Fruit fly (Drosophila melanogaster) whole organism, embryonic: ENCODE data around the gene CycB3.

Source experiments
- ATbp ChIP-seq: fragments of 200-800 bp; sonication (Bioruptor generic); optimal IDR thresholded peaks from 2 replicates; lab custom pipeline; 2017; ENCODE audit warnings: missing biosample characterization, mild to moderate bottlenecking, missing genetic modification characterization, missing genetic modification reagents
- Abd-B ChIP-seq: fragments of 200-800 bp; sonication (Bioruptor generic); optimal IDR thresholded peaks from 2 replicates; lab custom pipeline; 2018; ENCODE audit warnings: missing biosample characterization, mild to moderate bottlenecking, missing genetic modification characterization, moderate library complexity
- Atf3 ChIP-seq: fragments of 200-800 bp; sonication (Bioruptor generic); optimal IDR thresholded peaks from 3 replicates; lab custom pipeline; 2016; ENCODE audit warnings: missing biosample characterization, missing genetic modification characterization
- CG1024 ChIP-seq: fragments of 200-800 bp; sonication (Bioruptor generic); IDR thresholded peaks from 2 replicates; pipeline ENCODE4 v1.3.6; 2022; ENCODE audit warnings: missing biosample characterization, missing genetic modification characterization
- CG11093 ChIP-seq: fragments of 200-800 bp; sonication (Bioruptor generic); IDR thresholded peaks from 3 replicates; pipeline ENCODE4 v1.3.6; 2022; ENCODE audit warnings: missing biosample characterization, missing genetic modification characterization
- CG11504 ChIP-seq: fragments of 200-800 bp; sonication (Bioruptor generic); optimal IDR thresholded peaks from 3 replicates; lab custom pipeline; 2019; ENCODE audit warnings: missing biosample characterization, mild to moderate bottlenecking, missing genetic modification characterization, moderate library complexity
- CG12942 ChIP-seq: fragments of 200-800 bp; sonication (Bioruptor generic); optimal IDR thresholded peaks from 3 replicates; lab custom pipeline; 2016; ENCODE audit warnings: missing biosample characterization, missing genetic modification characterization
- CG13624 ChIP-seq: fragments of 200-800 bp; sonication (Bioruptor generic); optimal IDR thresholded peaks from 2 replicates; lab custom pipeline; 2016; ENCODE audit warnings: missing biosample characterization, missing genetic modification characterization
- CG1529 ChIP-seq: fragments of 200-800 bp; sonication (Bioruptor generic); optimal IDR thresholded peaks from 3 replicates; lab custom pipeline; 2018; ENCODE audit warnings: missing biosample characterization, missing genetic modification characterization
- CG15696 ChIP-seq: fragments of 200-800 bp; sonication (Bioruptor generic); optimal IDR thresholded peaks from 2 replicates; lab custom pipeline; 2019; ENCODE audit warnings: missing biosample characterization, mild to moderate bottlenecking, missing genetic modification characterization, moderate library complexity
- CG1792 ChIP-seq: fragments of 200-800 bp; sonication (Bioruptor generic); optimal IDR thresholded peaks from 2 replicates; lab custom pipeline; 2016; ENCODE audit warnings: missing biosample characterization, missing genetic modification characterization
- CG1832 ChIP-seq: fragments of 200-800 bp; sonication (Bioruptor generic); optimal IDR thresholded peaks from 2 replicates; lab custom pipeline; 2017; ENCODE audit warnings: missing biosample characterization, mild to moderate bottlenecking, missing genetic modification characterization, inconsistent platforms
- CG2116 ChIP-seq: fragments of 200-800 bp; sonication (Bioruptor generic); optimal IDR thresholded peaks from 3 replicates; lab custom pipeline; 2018; ENCODE audit warnings: missing biosample characterization, mild to moderate bottlenecking, missing genetic modification characterization
- CG2712 ChIP-seq: fragments of 200-800 bp; optimal IDR thresholded peaks from 3 replicates; lab custom pipeline; 2019; ENCODE audit warnings: missing biosample characterization, mild to moderate bottlenecking, missing genetic modification characterization, moderate library complexity
- CG30020 ChIP-seq: fragments of 200-800 bp; optimal IDR thresholded peaks from 2 replicates; lab custom pipeline; 2019; ENCODE audit warnings: missing biosample characterization, mild to moderate bottlenecking, missing genetic modification characterization, moderate library complexity
- CG30431 ChIP-seq: fragments of 200-800 bp; sonication (Bioruptor generic); optimal IDR thresholded peaks from 2 replicates; lab custom pipeline; 2017; ENCODE audit warnings: missing biosample characterization, missing genetic modification characterization
- CG3726 ChIP-seq: fragments of 200-800 bp; sonication (Bioruptor generic); IDR thresholded peaks from 3 replicates; pipeline ENCODE4, ENCODE4 v1.3.6; 2022; ENCODE audit warnings: missing biosample characterization, missing genetic modification characterization
- CG4360 ChIP-seq: fragments of 200-800 bp; sonication (Bioruptor generic); IDR thresholded peaks from 2 replicates; pipeline ENCODE4 v1.3.6; 2022; ENCODE audit warnings: missing biosample characterization, missing genetic modification characterization
- CG8089 ChIP-seq: fragments of 200-800 bp; sonication (Bioruptor generic); optimal IDR thresholded peaks from 3 replicates; lab custom pipeline; 2016; ENCODE audit warnings: missing biosample characterization, missing genetic modification characterization
- Dip3 ChIP-seq: fragments of 200-800 bp; sonication (Bioruptor generic); optimal IDR thresholded peaks from 3 replicates; lab custom pipeline; 2016; ENCODE audit warnings: missing biosample characterization, missing genetic modification characterization
- Dref ChIP-seq: fragments of 200-800 bp; sonication (Bioruptor generic); IDR thresholded peaks from 2 replicates; pipeline ENCODE4 v1.3.6; 2022; ENCODE audit warnings: missing biosample characterization, missing genetic modification characterization
- Fer1 ChIP-seq: fragments of 200-800 bp; sonication (Bioruptor generic); optimal IDR thresholded peaks from 2 replicates; lab custom pipeline; 2017; ENCODE audit warnings: missing biosample characterization, mild to moderate bottlenecking, missing genetic modification characterization
- Gug ChIP-seq: fragments of 200-800 bp; sonication (Bioruptor generic); IDR thresholded peaks from 4 replicates; pipeline ENCODE4 v1.3.6; 2022; ENCODE audit warnings: missing biosample characterization, missing genetic modification characterization
- Nf-YA ChIP-seq: fragments of 200-800 bp; sonication (Bioruptor generic); IDR thresholded peaks from 2 replicates; pipeline ENCODE4 v1.3.6; 2022; ENCODE audit warnings: missing biosample characterization, missing genetic modification characterization
- Sox100B ChIP-seq: fragments of 200-800 bp; sonication (Bioruptor generic); optimal IDR thresholded peaks from 3 replicates; lab custom pipeline; 2018; ENCODE audit warnings: missing biosample characterization, mild to moderate bottlenecking, missing genetic modification characterization
- bigmax ChIP-seq: fragments of 200-800 bp; sonication (Bioruptor generic); optimal IDR thresholded peaks from 2 replicates; lab custom pipeline; 2018; ENCODE audit warnings: missing biosample characterization, mild to moderate bottlenecking, missing genetic modification characterization
- bowl ChIP-seq: fragments of 200-800 bp; sonication (Bioruptor generic); IDR thresholded peaks from 2 replicates; pipeline ENCODE4 v1.3.6; 2022; ENCODE audit warnings: missing biosample characterization, missing genetic modification characterization
- btn ChIP-seq: fragments of 200-800 bp; sonication (Bioruptor generic); optimal IDR thresholded peaks from 2 replicates; lab custom pipeline; 2016; ENCODE audit warnings: missing biosample characterization, missing genetic modification characterization
- exex ChIP-seq: fragments of 200-800 bp; sonication (Bioruptor generic); optimal IDR thresholded peaks from 4 replicates; lab custom pipeline; 2018; ENCODE audit warnings: missing biosample characterization, mild to moderate bottlenecking, missing genetic modification characterization, moderate library complexity
- gcm2 ChIP-seq: fragments of 200-800 bp; sonication (Bioruptor generic); optimal IDR thresholded peaks from 2 replicates; lab custom pipeline; 2016; ENCODE audit warnings: missing biosample characterization, missing genetic modification characterization
- grn ChIP-seq: fragments of 200-800 bp; sonication (Bioruptor generic); optimal IDR thresholded peaks from 3 replicates; lab custom pipeline; 2017; ENCODE audit warnings: missing biosample characterization, missing genetic modification characterization
- gsb ChIP-seq: fragments of 200-800 bp; sonication (Bioruptor generic); IDR thresholded peaks from 2 replicates; pipeline ENCODE4 v1.3.6; 2022; ENCODE audit warnings: missing biosample characterization, missing genetic modification characterization
- kay ChIP-seq: fragments of 200-800 bp; sonication (Bioruptor generic); optimal IDR thresholded peaks from 2 replicates; lab custom pipeline; 2016; ENCODE audit warnings: missing biosample characterization, missing genetic modification characterization
- lab ChIP-seq: fragments of 200-800 bp; sonication (Bioruptor generic); optimal IDR thresholded peaks from 3 replicates; lab custom pipeline; 2017; ENCODE audit warnings: missing biosample characterization, missing genetic modification characterization, mild to moderate bottlenecking, moderate library complexity, missing genetic modification reagents
- lola ChIP-seq, 3 experiments: fragments of >200 bp in 2 of 3; fragments of 200-800 bp in 1 of 3; sonication (Bioruptor generic) in 1 of 3; optimal IDR thresholded peaks; 2 replicates each; lab custom pipeline; 2017 to 2019; ENCODE audit warnings: missing biosample characterization in 3 of 3, missing genetic modification characterization in 3 of 3, mild to moderate bottlenecking in 1 of 3, moderate library complexity in 1 of 3
- lov ChIP-seq, 2 experiments: fragments of 200-800 bp in 1 of 2; fragments of >200 bp in 1 of 2; sonication (Bioruptor generic) in 1 of 2; IDR thresholded peaks in 1 of 2; optimal IDR thresholded peaks in 1 of 2; 2 replicates in 1 of 2; 3 replicates in 1 of 2; pipeline versions ENCODE4 v1.3.6 to Lab custom; 2017 to 2022; ENCODE audit warnings: missing biosample characterization in 1 of 2, missing genetic modification characterization in 1 of 2
- nerfin-1 ChIP-seq: fragments of 200-800 bp; sonication (Bioruptor generic); optimal IDR thresholded peaks from 3 replicates; lab custom pipeline; 2019; ENCODE audit warnings: missing biosample characterization, mild to moderate bottlenecking, missing genetic modification characterization, moderate library complexity
- odd ChIP-seq: fragments of 200-800 bp; sonication (Bioruptor generic); optimal IDR thresholded peaks from 2 replicates; lab custom pipeline; 2017; ENCODE audit warnings: missing biosample characterization, mild to moderate bottlenecking, missing genetic modification characterization
- otp ChIP-seq: fragments of 200-800 bp; sonication (Bioruptor generic); IDR thresholded peaks from 3 replicates; pipeline ENCODE4, ENCODE4 v1.3.6; 2022; ENCODE audit warnings: missing biosample characterization, missing genetic modification characterization
- repo ChIP-seq: fragments of 200-800 bp; sonication (Bioruptor generic); optimal IDR thresholded peaks from 2 replicates; lab custom pipeline; 2016; ENCODE audit warnings: missing biosample characterization, missing genetic modification characterization
- row ChIP-seq: fragments of 200-800 bp; sonication (Bioruptor generic); IDR thresholded peaks from 3 replicates; pipeline ENCODE4 v1.3.6; 2022; ENCODE audit warnings: missing biosample characterization, missing genetic modification characterization
- sc ChIP-seq, 3 experiments: fragments of >200 bp in 2 of 3; fragments of 200-800 bp in 1 of 3; sonication (Bioruptor generic) in 1 of 3; optimal IDR thresholded peaks; 2 replicates in 2 of 3; 3 replicates in 1 of 3; lab custom pipeline; 2017; ENCODE audit warnings: mild to moderate bottlenecking in 1 of 3, missing biosample characterization in 1 of 3, missing genetic modification characterization in 1 of 3, missing genetic modification reagents in 1 of 3
- slbo ChIP-seq: fragments of 200-800 bp; sonication (Bioruptor generic); IDR thresholded peaks from 2 replicates; pipeline ENCODE4 v1.3.6; 2022; ENCODE audit warnings: missing biosample characterization, missing genetic modification characterization
- so ChIP-seq: fragments of 200-800 bp; sonication (Bioruptor generic); IDR thresholded peaks from 3 replicates; pipeline ENCODE4 v1.3.6; 2022; ENCODE audit warnings: missing biosample characterization, missing genetic modification characterization
- stc ChIP-seq: fragments of 200-800 bp; sonication (Bioruptor generic); IDR thresholded peaks from 2 replicates; pipeline ENCODE4 v1.3.6; 2022; ENCODE audit warnings: missing biosample characterization, missing genetic modification characterization
- trem ChIP-seq: fragments of 200-800 bp; optimal IDR thresholded peaks from 3 replicates; lab custom pipeline; 2019; ENCODE audit warnings: missing biosample characterization, mild to moderate bottlenecking, missing genetic modification characterization, moderate library complexity
- tx ChIP-seq: fragments of 200-800 bp; sonication (Bioruptor generic); optimal IDR thresholded peaks from 2 replicates; lab custom pipeline; 2016; ENCODE audit warnings: missing biosample characterization, missing genetic modification characterization
- unpg ChIP-seq: fragments of 200-800 bp; sonication (Bioruptor generic); optimal IDR thresholded peaks from 3 replicates; lab custom pipeline; 2018; ENCODE audit warnings: missing biosample characterization, mild to moderate bottlenecking, missing genetic modification characterization, moderate library complexity
- vvl ChIP-seq: fragments of 200-800 bp; sonication (Bioruptor generic); IDR thresholded peaks from 2 replicates; pipeline ENCODE4 v1.3.6; 2022; ENCODE audit warnings: missing biosample characterization, missing genetic modification characterization
- wor ChIP-seq: fragments of 200-800 bp; sonication (Bioruptor generic); IDR thresholded peaks from 2 replicates; pipeline ENCODE4 v1.3.6; 2022; ENCODE audit warnings: missing biosample characterization, missing genetic modification characterization
- z ChIP-seq: fragments of 200-800 bp; sonication (Bioruptor generic); IDR thresholded peaks from 3 replicates; pipeline ENCODE4 v1.3.6; 2022; ENCODE audit warnings: missing biosample characterization, missing genetic modification characterization

CycB3 gene

dm6 chr3R:24829887-24830351, 40.7 kb downstream of the CycB3 start, which contains the start of the genes Kaz and CG43273 (continued):
- TF ChIP-seq row (GFP tag; lab: Robert Waterston, UW) (peak; percentile 94), CG1024 (GFP tag; lab: Robert Waterston, UW) (no peak), gsb (no peak), z (GFP tag; lab: Robert Waterston, UW) (no peak), Abd-B (peak; percentile 81), tx (GFP tag; lab: Kevin White, UChicago) (no peak), vvl (peak; percentile 69), CG3726 (GFP tag; lab: Robert Waterston, UW) (no peak), repo (GFP tag; lab: Kevin White, UChicago) (no peak), trem (peak; percentile 86), CG2712 (peak; percentile 70), CG8089 (GFP tag; lab: Kevin White, UChicago) (no peak), bowl (no peak), CG30431 (GFP tag; lab: Kevin White, UChicago) (no peak), so (no peak), CG1529 (GFP tag; lab: Kevin White, UChicago) (no peak), CG2116 (GFP tag; lab: Kevin White, UChicago) (peak; percentile 60), exex (no peak), CG1792 (GFP tag; lab: Kevin White, UChicago) (no peak), CG13624 (GFP tag; lab: Kevin White, UChicago) (peak; percentile 13), Sox100B (GFP tag; lab: Kevin White, UChicago) (no peak), sc (optimal IDR thresholded peaks at IDR 0.05; lab: Kevin White, UChicago) (no peak), sc (GFP tag; optimal IDR thresholded peaks at IDR 0.05; lab: Kevin White, UChicago) (no peak), ATbp (GFP tag; lab: Kevin White, UChicago) (no peak), grn (GFP tag; lab: Kevin White, UChicago) (no peak), CG30020 (peak; percentile 68), wor (GFP tag; lab: Robert Waterston, UW) (no peak), nerfin-1 (tag; lab: Kevin White, UChicago) (no peak), bigmax (GFP tag; lab: Kevin White, UChicago) (no peak), Dref (no peak), odd (GFP tag; lab: Kevin White, UChicago) (no peak), otp (GFP tag; lab: Robert Waterston, UW) (no peak), Fer1 (no peak), stc (GFP tag; lab: Robert Waterston, UW) (0 out of 2 replicates have a peak, but pooled peaks have one; percentile 11), kay (peak; percentile 26), gcm2 (GFP tag; lab: Kevin White, UChicago) (no peak), CG11093 (GFP tag; lab: Robert Waterston, UW) (no peak), slbo (GFP tag; lab: Robert Waterston, UW) (peak; percentile 71), CG4360 (GFP tag; lab: Robert Waterston, UW) (no peak), Gug (GFP tag; lab: Robert Waterston, UW) (no peak; the same call in 3 of the 4 replicates), btn (GFP tag; lab: Kevin White, UChicago) (no peak), Atf3 (GFP tag; lab: Kevin White, UChicago) (no peak), lab (GFP tag; lab: Kevin White, UChicago) (no peak), Nf-YA (no peak), unpg (GFP tag; lab: Kevin White, UChicago) (no peak), CG15696 (tag; lab: Kevin White, UChicago) (peak; percentile 67), CG12942 (GFP tag; lab: Kevin White, UChicago) (peak; percentile 40), CG1832 (GFP tag; lab: Kevin White, UChicago) (no peak), lola (GFP tag; optimal IDR thresholded peaks at IDR 0.05; lab: Kevin White, UChicago) (peak in 1 of 3 experiments; percentile 65), Dip3 (no peak), lov (optimal IDR thresholded peaks at IDR 0.05; lab: Kevin White, UChicago) (no peak), lov (GFP tag; IDR thresholded peaks at IDR 0.05; lab: Robert Waterston, UW) (no peak), CG11504 (no peak)
